Fruit fly (Drosophila melanogaster): ENCODE results near the gene CG5194.

CG5194 gene

DNA sequence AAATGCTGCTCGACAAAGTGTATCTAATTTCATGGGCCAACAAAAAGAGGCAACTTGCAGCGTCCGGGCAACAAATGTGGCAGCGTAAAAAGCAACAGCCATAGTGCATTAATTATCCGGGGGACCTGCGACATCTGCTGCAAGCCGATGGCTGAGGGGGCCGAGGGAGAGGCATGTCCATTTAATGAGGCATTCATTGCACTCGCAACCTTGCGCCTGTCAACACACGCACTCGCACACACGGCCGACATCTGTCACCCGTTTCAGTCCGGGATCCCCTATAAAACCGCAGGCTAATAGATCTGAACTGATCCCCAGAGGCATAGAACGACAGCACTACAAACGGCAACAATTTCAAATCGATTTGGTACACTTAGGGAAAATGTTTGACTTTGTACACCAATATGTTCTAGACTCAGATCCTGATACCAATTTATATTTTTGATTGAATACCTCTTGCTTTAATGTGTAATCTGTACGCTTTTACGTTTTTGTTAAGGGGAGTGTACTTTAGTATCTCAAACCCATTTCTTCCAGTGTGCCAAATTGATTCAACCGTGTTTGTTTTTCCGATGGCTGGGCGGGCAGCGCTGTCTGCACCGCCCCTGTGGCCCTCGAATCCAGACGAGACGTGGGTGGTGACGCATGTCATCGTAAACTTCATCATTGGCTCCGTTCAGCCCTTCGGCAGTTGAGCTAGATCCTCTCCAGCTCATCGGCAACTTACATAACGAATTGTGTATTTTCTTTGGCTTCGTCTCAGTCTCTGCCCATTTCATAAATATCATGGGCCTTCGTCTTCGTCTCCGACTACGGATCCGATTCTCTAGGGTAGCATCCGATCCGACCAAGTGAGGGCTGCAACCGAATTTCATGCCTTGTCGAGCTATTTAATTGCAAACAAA lies 2.1 kb upstream of the CG5194 start (continued):
- peak; percentile 47 for TF ChIP-seq CG18599 (GFP tag; optimal IDR thresholded peaks at IDR 0.05)
- TF ChIP-seq CG4707 (GFP tag; optimal IDR thresholded peaks at IDR 0.05) = no peak
- peak; percentile 68 for TF ChIP-seq NC2β (GFP tag; optimal IDR thresholded peaks at IDR 0.05)
- TF ChIP-seq Hey (tag; optimal IDR thresholded peaks at IDR 0.05) = no peak
- TF ChIP-seq Pdp1 (GFP tag; optimal IDR thresholded peaks at IDR 0.05) = peak; percentile 70 to 78
- peak; percentile 21 for TF ChIP-seq CG12104 (GFP tag; optimal IDR thresholded peaks at IDR 0.05)
- TF ChIP-seq CG6254 (GFP tag; optimal IDR thresholded peaks at IDR 0.05) = peak; percentile 83
- 0 out of 2 replicates have a peak, but pooled peaks have one; percentile 17 for TF ChIP-seq seq (GFP tag; IDR thresholded peaks at IDR 0.05)
- peak; percentile 38; the same call in 1 of the 2 replicates for TF ChIP-seq bowl (GFP tag; IDR thresholded peaks at IDR 0.05)
- no peak for TF ChIP-seq Fer2 (tag; optimal IDR thresholded peaks at IDR 0.05)
- TF ChIP-seq ems (GFP tag; optimal IDR thresholded peaks at IDR 0.05) = peak; percentile 68
- TF ChIP-seq dpn (GFP tag; optimal IDR thresholded peaks at IDR 0.05) = peak; percentile 70 to 86
- peak; percentile 86 for TF ChIP-seq Abd-B (GFP tag; optimal IDR thresholded peaks at IDR 0.05)
- TF ChIP-seq CG9609 (GFP tag; optimal IDR thresholded peaks at IDR 0.05) = peak; percentile 69
- peak; percentile 82 for TF ChIP-seq CG12391 (tag; optimal IDR thresholded peaks at IDR 0.05)
- no peak for TF ChIP-seq Fer3 (tag; optimal IDR thresholded peaks at IDR 0.05)
- peak; percentile 54 for TF ChIP-seq fd64A (GFP tag; optimal IDR thresholded peaks at IDR 0.05)
- TF ChIP-seq CG17912 (GFP tag; optimal IDR thresholded peaks at IDR 0.05) = no peak
- peak; percentile 48; the same call in 1 of the 2 replicates for TF ChIP-seq Nf-YA (GFP tag; IDR thresholded peaks at IDR 0.05)
- TF ChIP-seq amos (GFP tag; IDR thresholded peaks at IDR 0.05; ENCODE audit: partially characterized antibody) = no peak
- peak; percentile 85 for TF ChIP-seq CG6689 (GFP tag; IDR thresholded peaks at IDR 0.05)
- TF ChIP-seq h (optimal IDR thresholded peaks at IDR 0.05) = no peak
- TF ChIP-seq CG14441 (GFP tag; IDR thresholded peaks at IDR 0.05) = peak; percentile 60
- TF ChIP-seq zen2 (GFP tag; IDR thresholded peaks at IDR 0.05; ENCODE audit: partially characterized antibody) = no peak
- peak; percentile 65; the same call in 1 of the 3 replicates for TF ChIP-seq CG34422 (GFP tag; IDR thresholded peaks at IDR 0.05)
- TF ChIP-seq YL-1 (GFP tag; optimal IDR thresholded peaks at IDR 0.05) = no peak
- peak; percentile 74; the same call in 2 of the 3 replicates for TF ChIP-seq H15 (GFP tag; IDR thresholded peaks at IDR 0.05)
- peak; percentile 72 for TF ChIP-seq pb (GFP tag; optimal IDR thresholded peaks at IDR 0.05)
- peak; percentile 27; the same call in 1 of the 2 replicates for TF ChIP-seq CG3847 (GFP tag; IDR thresholded peaks at IDR 0.05)
- peak; percentile 57 for TF ChIP-seq CG8281 (tag; optimal IDR thresholded peaks at IDR 0.05)
- TF ChIP-seq CG1832 (GFP tag; optimal IDR thresholded peaks at IDR 0.05) = no peak
- peak in 1 of 2 experiments; percentile 86 for TF ChIP-seq bsh (GFP tag; optimal IDR thresholded peaks at IDR 0.05)
- peak; percentile 16 for TF ChIP-seq abd-A (tag; optimal IDR thresholded peaks at IDR 0.05)
- peak; percentile 40 for TF ChIP-seq da (GFP tag; optimal IDR thresholded peaks at IDR 0.05)
- TF ChIP-seq emc (GFP tag; optimal IDR thresholded peaks at IDR 0.05) = no peak
- no peak for TF ChIP-seq usp (GFP tag; optimal IDR thresholded peaks at IDR 0.05)
- TF ChIP-seq btn (GFP tag; optimal IDR thresholded peaks at IDR 0.05) = peak; percentile 72
- no peak for TF ChIP-seq sd (tag; optimal IDR thresholded peaks at IDR 0.05)
- TF ChIP-seq Kr (GFP tag; optimal IDR thresholded peaks at IDR 0.05) = no peak
- TF ChIP-seq cg (GFP tag; optimal IDR thresholded peaks at IDR 0.05) = no peak
- peak; percentile 53 for TF ChIP-seq jing (GFP tag; optimal IDR thresholded peaks at IDR 0.05)
- TF ChIP-seq BEAF-32 (GFP tag; optimal IDR thresholded peaks at IDR 0.05) = no peak
- TF ChIP-seq B-H2 (GFP tag; optimal IDR thresholded peaks at IDR 0.05) = no peak
- peak; percentile 36 for TF ChIP-seq ewg (GFP tag; optimal IDR thresholded peaks at IDR 0.05)
- TF ChIP-seq cwo (GFP tag; optimal IDR thresholded peaks at IDR 0.05) = no peak
- peak; percentile 93 for TF ChIP-seq CG4404 (GFP tag; IDR thresholded peaks at IDR 0.05)
- peak; percentile 72 for TF ChIP-seq az2 (GFP tag; optimal IDR thresholded peaks at IDR 0.05)

All from whole organism, embryonic.